Fruit fly (Drosophila melanogaster) whole organism, wandering third instar larva: ENCODE measurements around the gene CG33635.
A peak's percentile ranks its signal among the peaks of the same experiment; 100 is the strongest.

Experiments used
- Abd-B ChIP-seq: fragments of >200 bp; optimal IDR thresholded peaks from 2 replicates; lab custom pipeline; 2017; ENCODE audit warnings: missing biosample characterization, missing genetic modification characterization
- CG9705 ChIP-seq: fragments of 200-800 bp; sonication (Bioruptor generic); optimal IDR thresholded peaks from 2 replicates; lab custom pipeline; 2018; ENCODE audit warnings: missing biosample characterization, mild to moderate bottlenecking, missing genetic modification characterization
- CrebA ChIP-seq: fragments of 200-800 bp; sonication (Bioruptor generic); optimal IDR thresholded peaks from 2 replicates; lab custom pipeline; 2016; ENCODE audit warnings: missing biosample characterization, mild to moderate bottlenecking, missing genetic modification characterization, borderline replicate concordance
- Dfd ChIP-seq: fragments of >200 bp; optimal IDR thresholded peaks from 2 replicates; lab custom pipeline; 2017; ENCODE audit warnings: missing biosample characterization, missing genetic modification characterization
- Dif ChIP-seq: fragments of 200-275, 200-300 bp; sonication (Bioruptor generic); optimal IDR thresholded peaks from 2 replicates; lab custom pipeline; 2018; ENCODE audit warnings: missing biosample characterization, missing genetic modification characterization; ENCODE audit not compliant: partially characterized antibody
- HLH106 ChIP-seq: fragments of 200-800 bp; optimal IDR thresholded peaks from 3 replicates; lab custom pipeline; 2019; ENCODE audit warnings: missing biosample characterization, mild to moderate bottlenecking, missing genetic modification characterization, moderate library complexity
- Hnf4 ChIP-seq: fragments of 200-800 bp; sonication (Bioruptor generic); optimal IDR thresholded peaks from 2 replicates; lab custom pipeline; 2016; ENCODE audit warnings: missing biosample characterization, mild to moderate bottlenecking, missing genetic modification characterization
- Hr78 ChIP-seq: fragments of >200 bp; optimal IDR thresholded peaks from 2 replicates; lab custom pipeline; 2017; ENCODE audit warnings: missing biosample characterization, missing genetic modification characterization
- Hr83 ChIP-seq: fragments of 200-300 bp; sonication (Bioruptor generic); optimal IDR thresholded peaks from 2 replicates; lab custom pipeline; 2016; ENCODE audit warnings: missing biosample characterization, mild to moderate bottlenecking, missing genetic modification characterization, moderate library complexity; ENCODE audit not compliant: poor library complexity, severe bottlenecking
- Mio ChIP-seq: sonication (Bioruptor generic); optimal IDR thresholded peaks from 2 replicates; lab custom pipeline; 2016; ENCODE audit warnings: missing biosample characterization, missing genetic modification characterization
- OdsH ChIP-seq: fragments of 200-800 bp; sonication (Bioruptor generic); optimal IDR thresholded peaks from 2 replicates; lab custom pipeline; 2016; ENCODE audit warnings: missing biosample characterization, mild to moderate bottlenecking, missing genetic modification characterization
- Rel ChIP-seq, 2 experiments: fragments of 200-800 bp; sonication (Bioruptor generic) in 1 of 2; optimal IDR thresholded peaks; 2 replicates in 1 of 2; 3 replicates in 1 of 2; lab custom pipeline; 2016 to 2019; ENCODE audit warnings: mild to moderate bottlenecking in 2 of 2, missing biosample characterization in 2 of 2, missing genetic modification characterization in 2 of 2, moderate library complexity in 1 of 2
- Sp1 ChIP-seq: fragments of 200-800 bp; sonication (Bioruptor generic); optimal IDR thresholded peaks from 3 replicates; lab custom pipeline; 2019; ENCODE audit warnings: missing biosample characterization, mild to moderate bottlenecking, missing genetic modification characterization, moderate library complexity
- Vsx2 ChIP-seq: fragments of 200-300, 225-300 bp; sonication (Bioruptor generic); optimal IDR thresholded peaks from 2 replicates; lab custom pipeline; 2018; ENCODE audit warnings: missing biosample characterization, missing genetic modification characterization; ENCODE audit not compliant: partially characterized antibody
- br ChIP-seq: fragments of 200-800 bp; sonication (Bioruptor generic); optimal IDR thresholded peaks from 2 replicates; lab custom pipeline; 2016; ENCODE audit warnings: missing biosample characterization, missing genetic modification characterization
- brk ChIP-seq: fragments of 200-800 bp; sonication (Bioruptor generic); optimal IDR thresholded peaks from 2 replicates; lab custom pipeline; 2016; ENCODE audit warnings: missing biosample characterization, mild to moderate bottlenecking, missing genetic modification characterization
- dl ChIP-seq, 2 experiments: fragments of 175-275, 200-275 bp in 1 of 2; fragments of 200-275 bp in 1 of 2; sonication (Bioruptor generic); optimal IDR thresholded peaks; lab custom pipeline; 2018; ENCODE audit warnings: mild to moderate bottlenecking in 2 of 2, missing biosample characterization in 2 of 2, missing genetic modification characterization in 2 of 2, moderate library complexity in 2 of 2; ENCODE audit not compliant: partially characterized antibody in 2 of 2, insufficient read depth in 1 of 2
- dsf ChIP-seq: sonication (Bioruptor generic); optimal IDR thresholded peaks from 2 replicates; lab custom pipeline; 2016; ENCODE audit warnings: missing biosample characterization, missing genetic modification characterization, borderline replicate concordance
- ey ChIP-seq: fragments of 200-800 bp; sonication (Bioruptor generic); optimal IDR thresholded peaks from 2 replicates; lab custom pipeline; 2016; ENCODE audit warnings: missing biosample characterization, missing genetic modification characterization
- foxo ChIP-seq, 2 experiments: fragments of 200-800 bp; sonication (Bioruptor generic); optimal IDR thresholded peaks; 2 replicates in 1 of 2; 3 replicates in 1 of 2; lab custom pipeline; 2016 to 2017; ENCODE audit warnings: missing biosample characterization in 2 of 2, missing genetic modification characterization in 2 of 2
- fru ChIP-seq: fragments of 200-800 bp; sonication (Bioruptor generic); optimal IDR thresholded peaks from 3 replicates; lab custom pipeline; 2016; ENCODE audit warnings: missing biosample characterization, mild to moderate bottlenecking, missing genetic modification characterization
- h ChIP-seq: fragments of 200-800 bp; sonication (Bioruptor generic); optimal IDR thresholded peaks from 3 replicates; lab custom pipeline; 2016; ENCODE audit warnings: missing biosample characterization, mild to moderate bottlenecking, missing genetic modification characterization
- jim ChIP-seq: fragments of 175-275, 200-325 bp; sonication (Bioruptor generic); optimal IDR thresholded peaks from 2 replicates; lab custom pipeline; 2016; ENCODE audit warnings: missing biosample characterization, mild to moderate bottlenecking, missing genetic modification characterization
- lola ChIP-seq: fragments of >200 bp; optimal IDR thresholded peaks from 2 replicates; lab custom pipeline; 2017; ENCODE audit warnings: missing biosample characterization, missing genetic modification characterization
- rgr ChIP-seq: fragments of 200-800 bp; sonication (Bioruptor generic); optimal IDR thresholded peaks from 3 replicates; lab custom pipeline; 2016; ENCODE audit warnings: missing biosample characterization, mild to moderate bottlenecking, missing genetic modification characterization
- sage ChIP-seq: fragments of 200-800 bp; sonication (Bioruptor generic); optimal IDR thresholded peaks from 2 replicates; lab custom pipeline; 2016; ENCODE audit warnings: missing biosample characterization, mild to moderate bottlenecking, missing genetic modification characterization
- tai ChIP-seq: sonication (Bioruptor generic); optimal IDR thresholded peaks from 2 replicates; lab custom pipeline; 2016; ENCODE audit warnings: missing biosample characterization, missing genetic modification characterization
- usp ChIP-seq: fragments of >200 bp; optimal IDR thresholded peaks from 2 replicates; lab custom pipeline; 2017; ENCODE audit warnings: missing biosample characterization, missing genetic modification characterization
- woc ChIP-seq: sonication (Bioruptor generic); optimal IDR thresholded peaks from 2 replicates; lab custom pipeline; 2016; ENCODE audit warnings: missing biosample characterization, mild to moderate bottlenecking, missing genetic modification characterization

The CG33635 gene

DNA sequence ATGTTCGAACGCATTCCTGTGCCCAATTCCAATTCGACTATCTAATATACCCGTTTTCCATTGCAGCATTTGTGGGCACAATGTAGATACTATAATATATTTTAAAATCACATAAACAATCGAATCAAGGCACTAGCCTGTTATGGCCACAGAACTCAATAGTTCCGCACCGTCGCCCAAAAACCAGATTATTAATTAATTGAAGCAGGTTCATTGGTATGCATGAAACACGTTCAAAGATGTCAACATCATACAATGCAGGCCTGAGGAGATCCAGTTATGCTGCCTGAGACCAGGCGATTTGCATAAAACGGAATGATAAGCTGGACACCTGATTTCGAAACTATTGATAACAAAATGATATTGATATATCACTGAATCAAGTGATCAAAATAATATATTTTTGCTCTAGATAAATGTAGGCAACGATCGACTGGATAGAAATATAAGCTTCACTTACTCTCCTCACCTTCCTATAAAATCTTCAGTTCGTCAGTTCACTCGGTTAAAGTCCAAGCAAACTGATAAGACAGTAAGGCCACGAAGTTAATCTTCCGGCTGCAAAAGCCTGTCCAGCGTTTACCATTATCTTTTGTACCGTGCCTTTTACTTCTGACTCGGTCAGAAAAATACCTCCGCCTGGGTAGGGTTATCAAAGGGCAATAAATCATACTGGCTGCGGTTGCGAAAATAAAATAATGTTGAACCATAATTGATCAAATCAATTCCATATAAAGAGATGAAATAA lies 22.9 kb downstream of the CG33635 start:
- TF ChIP-seq fru (GFP tag; lab: Kevin White, UChicago) (peak; percentile 47), sage (GFP tag; lab: Kevin White, UChicago) (no peak), dsf (GFP tag; lab: Kevin White, UChicago) (no peak), Hnf4 (peak; percentile 62), OdsH (GFP tag; lab: Kevin White, UChicago) (no peak), Rel (GFP tag; optimal IDR thresholded peaks at IDR 0.05; lab: Kevin White, UChicago) (no peak), Rel (tag; optimal IDR thresholded peaks at IDR 0.05; lab: Kevin White, UChicago) (peak; percentile 20), Hr78 (GFP tag; lab: Kevin White, UChicago) (no peak)

dm6 chr2L:134563-135382 lies 23.7 kb downstream of the CG33635 start:
- TF ChIP-seq jim (GFP tag; lab: Kevin White, UChicago), result no peak
- TF ChIP-seq Rel (GFP tag; optimal IDR thresholded peaks at IDR 0.05; lab: Kevin White, UChicago), result no peak
- peak; percentile 22 for TF ChIP-seq Rel (tag; optimal IDR thresholded peaks at IDR 0.05; lab: Kevin White, UChicago)
- TF ChIP-seq sage (GFP tag; lab: Kevin White, UChicago), result no peak
- TF ChIP-seq Mio (GFP tag; lab: Kevin White, UChicago), result no peak

DNA sequence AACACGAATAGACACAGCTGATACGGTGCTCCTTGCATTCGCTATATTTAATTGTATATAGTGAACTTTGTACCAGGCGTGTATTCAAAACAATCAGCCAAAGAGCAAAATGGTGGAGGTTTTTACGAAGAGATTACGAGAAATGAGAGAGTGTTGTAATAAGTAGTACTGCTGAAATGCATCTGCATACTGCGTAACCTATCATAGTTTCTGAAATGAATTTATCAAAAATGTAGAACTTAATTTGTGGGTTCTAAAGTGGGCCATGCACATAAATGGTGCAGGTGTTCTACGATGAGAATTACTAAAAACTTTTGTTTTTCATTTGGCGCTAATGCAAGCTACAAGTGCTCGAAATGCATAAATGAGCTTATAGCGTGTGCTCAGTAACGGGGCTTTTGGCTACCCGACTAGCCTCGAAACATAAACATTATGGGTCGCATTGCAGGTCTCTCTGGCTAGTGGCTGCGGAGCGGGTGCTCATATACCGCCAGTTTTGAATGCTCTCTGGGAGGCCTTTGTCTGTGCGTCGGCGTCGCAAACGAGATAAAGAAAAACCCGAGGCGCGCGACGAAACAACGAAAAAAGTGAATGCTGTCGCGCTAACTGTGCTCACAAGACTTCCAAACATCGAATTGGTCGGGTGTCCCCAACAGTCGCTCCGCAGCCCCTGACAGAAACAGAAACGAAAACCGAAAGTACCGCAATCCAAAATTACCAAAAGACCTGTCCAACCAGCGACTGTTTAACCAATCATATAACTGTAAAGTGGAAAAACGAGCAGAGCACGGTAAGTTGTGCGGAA lies 26.8 kb downstream of the CG33635 start, which contains the start of gene Gs1:
Gene Gs1, plus strand, starts transcription at position 612 of the 805 bp plus-strand sequence.
- TF ChIP-seq HLH106, result no peak
- peak; percentile 41 for TF ChIP-seq Hr83
- TF ChIP-seq Vsx2 (GFP tag; lab: Kevin White, UChicago), result no peak
- no peak for TF ChIP-seq CrebA (GFP tag; lab: Kevin White, UChicago)
- TF ChIP-seq woc (GFP tag; lab: Kevin White, UChicago), result no peak
- peak; percentile 42 for TF ChIP-seq Hnf4
- peak in 1 of 2 experiments; percentile 15 for TF ChIP-seq foxo (GFP tag; optimal IDR thresholded peaks at IDR 0.05; lab: Kevin White, UChicago)
- no peak for TF ChIP-seq Mio (GFP tag; lab: Kevin White, UChicago)
- peak; percentile 45 for TF ChIP-seq rgr
- no peak for TF ChIP-seq Rel (GFP tag; optimal IDR thresholded peaks at IDR 0.05; lab: Kevin White, UChicago)
- peak; percentile 68 for TF ChIP-seq Rel (tag; optimal IDR thresholded peaks at IDR 0.05; lab: Kevin White, UChicago)
- peak; percentile 14 for TF ChIP-seq OdsH (GFP tag; lab: Kevin White, UChicago)
- TF ChIP-seq Sp1, result peak; percentile 59
- no peak for TF ChIP-seq tai (GFP tag; lab: Kevin White, UChicago)
- no peak for TF ChIP-seq lola (GFP tag; lab: Kevin White, UChicago)
- TF ChIP-seq dsf (GFP tag; lab: Kevin White, UChicago), result no peak
- TF ChIP-seq dl (GFP tag; optimal IDR thresholded peaks at IDR 0.05; lab: Kevin White, UChicago; ENCODE audit: insufficient read depth in 1 of 2, partially characterized antibody in 2 of 2), result peak; percentile 66 to 89
- TF ChIP-seq fru (GFP tag; lab: Kevin White, UChicago), result no peak
- no peak for TF ChIP-seq CG9705 (GFP tag; lab: Kevin White, UChicago)
- TF ChIP-seq ey (GFP tag; lab: Kevin White, UChicago), result no peak
- TF ChIP-seq brk (GFP tag; lab: Kevin White, UChicago), result no peak
- TF ChIP-seq h (GFP tag; lab: Kevin White, UChicago), result peak; percentile 55
- peak; percentile 43 for TF ChIP-seq br (GFP tag; lab: Kevin White, UChicago)
- TF ChIP-seq Dif, result peak; percentile 90

dm6 chr2L:130691-131090 lies 27.8 kb downstream of the CG33635 start, which contains the start of gene CG3164:
Gene CG3164, minus strand, starts transcription at chr2L:130791.
- TF ChIP-seq usp (GFP tag; lab: Kevin White, UChicago) (no peak), Abd-B (no peak), Hr78 (GFP tag; lab: Kevin White, UChicago) (no peak), Dfd (no peak)
